Worm (Caenorhabditis elegans) whole organism, late embryonic: ENCODE data around the gene hir-1.
A peak's percentile ranks its signal among the peaks of the same experiment; 100 is the strongest.

Source experiments
- C38D4.7 ChIP-seq: fragments of 200-800 bp; sonication (Bioruptor generic); optimal IDR thresholded peaks from 2 replicates; lab custom pipeline; 2018; ENCODE audit warnings: mild to moderate bottlenecking, missing genetic modification characterization, moderate library complexity, missing compliant biosample characterization
- F13H6.1 ChIP-seq: sonication (generic microtip); optimal IDR thresholded peaks from 2 replicates; lab custom pipeline; 2016; ENCODE audit warnings: missing genetic modification characterization, missing compliant biosample characterization
- K02D7.2 ChIP-seq: sonication (generic microtip); optimal IDR thresholded peaks from 2 replicates; lab custom pipeline; 2017; ENCODE audit warnings: mild to moderate bottlenecking, missing genetic modification characterization, missing compliant biosample characterization
- K09A11.1 ChIP-seq: sonication (generic microtip); optimal IDR thresholded peaks from 2 replicates; lab custom pipeline; 2017; ENCODE audit warnings: antibody characterized with exemption, mild to moderate bottlenecking, missing genetic modification characterization, missing compliant biosample characterization; ENCODE audit not compliant: insufficient read depth
- T23F11.4 ChIP-seq: fragments of 200-800 bp; sonication (Bioruptor generic); optimal IDR thresholded peaks from 2 replicates; lab custom pipeline; 2018; ENCODE audit warnings: mild to moderate bottlenecking, missing genetic modification characterization, missing compliant biosample characterization
- Y22D7AL.16 ChIP-seq: sonication (generic microtip); optimal IDR thresholded peaks from 2 replicates; lab custom pipeline; 2016; ENCODE audit warnings: missing genetic modification characterization, missing compliant biosample characterization
- ceh-14 ChIP-seq: sonication (generic microtip); optimal IDR thresholded peaks from 2 replicates; lab custom pipeline; 2016; ENCODE audit warnings: missing genotype, missing genetic modification characterization, missing compliant biosample characterization
- ceh-19 ChIP-seq: fragments of 200-800 bp; sonication (Bioruptor generic); optimal IDR thresholded peaks from 2 replicates; lab custom pipeline; 2018; ENCODE audit warnings: mild to moderate bottlenecking, missing genetic modification characterization, missing compliant biosample characterization
- ceh-22 ChIP-seq: sonication (generic microtip); optimal IDR thresholded peaks from 2 replicates; lab custom pipeline; 2017; ENCODE audit warnings: missing biosample characterization, missing genetic modification characterization
- ceh-24 ChIP-seq: sonication (generic microtip); optimal IDR thresholded peaks from 2 replicates; lab custom pipeline; 2016; ENCODE audit warnings: mild to moderate bottlenecking, missing genetic modification characterization, missing compliant biosample characterization
- ceh-34 ChIP-seq: sonication (generic microtip); optimal IDR thresholded peaks from 2 replicates; lab custom pipeline; 2016; ENCODE audit warnings: mild to moderate bottlenecking, missing genetic modification characterization, missing compliant biosample characterization
- ceh-45 ChIP-seq: fragments of 200-800 bp; sonication (Bioruptor generic); IDR thresholded peaks from 2 replicates; pipeline ENCODE4 v1.3.6; 2022; ENCODE audit warnings: missing genetic modification reagents, missing genetic modification characterization, missing compliant biosample characterization
- ceh-48 ChIP-seq: sonication (generic microtip); optimal IDR thresholded peaks from 2 replicates; lab custom pipeline; 2016; ENCODE audit warnings: missing genetic modification characterization, inconsistent platforms, missing compliant biosample characterization
- elt-2 ChIP-seq: sonication (generic microtip); optimal IDR thresholded peaks from 2 replicates; lab custom pipeline; 2016; ENCODE audit warnings: missing genetic modification reagents, missing genetic modification characterization, missing compliant biosample characterization
- elt-4 ChIP-seq: sonication (generic microtip); optimal IDR thresholded peaks from 2 replicates; lab custom pipeline; 2016; ENCODE audit warnings: missing genetic modification characterization, missing compliant biosample characterization
- ets-4 ChIP-seq: sonication (generic microtip); optimal IDR thresholded peaks from 2 replicates; lab custom pipeline; 2016; ENCODE audit warnings: missing genetic modification characterization, missing compliant biosample characterization
- eyg-1 ChIP-seq: sonication (generic microtip); optimal IDR thresholded peaks from 2 replicates; lab custom pipeline; 2016; ENCODE audit warnings: missing genotype, missing genetic modification characterization, missing compliant biosample characterization
- fax-1 ChIP-seq: sonication (generic microtip); optimal IDR thresholded peaks from 2 replicates; lab custom pipeline; 2016; ENCODE audit warnings: missing genotype, missing genetic modification characterization, missing compliant biosample characterization
- hlh-8 ChIP-seq: sonication (generic microtip); optimal IDR thresholded peaks from 2 replicates; lab custom pipeline; 2016; ENCODE audit warnings: missing genotype, missing genetic modification characterization, missing compliant biosample characterization
- nhr-11 ChIP-seq: fragments of 150-350 bp; optimal IDR thresholded peaks from 2 replicates; lab custom pipeline; 2014; ENCODE audit warnings: missing biosample characterization, missing genetic modification characterization
- nhr-232 ChIP-seq: sonication (generic microtip); optimal IDR thresholded peaks from 2 replicates; lab custom pipeline; 2016; ENCODE audit warnings: missing genetic modification characterization, missing compliant biosample characterization
- npax-4 ChIP-seq: sonication (generic microtip); optimal IDR thresholded peaks from 2 replicates; lab custom pipeline; 2016; ENCODE audit warnings: missing genetic modification characterization, missing compliant biosample characterization
- odd-2 ChIP-seq: sonication (generic microtip); optimal IDR thresholded peaks from 2 replicates; lab custom pipeline; 2017; ENCODE audit warnings: antibody characterized with exemption, mild to moderate bottlenecking, missing genetic modification characterization, missing compliant biosample characterization
- pag-3 ChIP-seq: sonication (generic microtip); optimal IDR thresholded peaks from 2 replicates; lab custom pipeline; 2016; ENCODE audit warnings: missing compliant biosample characterization, missing genetic modification characterization, borderline replicate concordance
- pat-9 ChIP-seq: fragments of 200-800 bp; sonication (Bioruptor generic); optimal IDR thresholded peaks from 2 replicates; lab custom pipeline; 2018; ENCODE audit warnings: mild to moderate bottlenecking, missing genetic modification characterization, moderate library complexity, missing compliant biosample characterization
- pax-1 ChIP-seq: fragments of 150-350 bp; optimal IDR thresholded peaks from 2 replicates; lab custom pipeline; 2014; ENCODE audit warnings: missing biosample characterization, missing genetic modification characterization
- pha-2 ChIP-seq: sonication (generic microtip); optimal IDR thresholded peaks from 2 replicates; lab custom pipeline; 2017; ENCODE audit warnings: mild to moderate bottlenecking, missing genetic modification characterization, missing compliant biosample characterization
- pha-4 ChIP-seq: fragments of 150-350 bp; optimal IDR thresholded peaks from 2 replicates; lab custom pipeline; 2018; ENCODE audit warnings: missing biosample characterization, missing genetic modification reagents, missing genetic modification characterization
- ref-2 ChIP-seq: sonication (generic microtip); optimal IDR thresholded peaks from 2 replicates; lab custom pipeline; 2016; ENCODE audit warnings: missing genetic modification characterization, missing compliant biosample characterization
- rnt-1 ChIP-seq: sonication (generic microtip); optimal IDR thresholded peaks from 2 replicates; lab custom pipeline; 2016; ENCODE audit warnings: missing genetic modification characterization, missing compliant biosample characterization
- tbx-7 ChIP-seq: sonication (generic microtip); optimal IDR thresholded peaks from 2 replicates; lab custom pipeline; 2016; ENCODE audit warnings: missing genotype, missing genetic modification characterization, missing compliant biosample characterization
- unc-42 ChIP-seq: sonication (generic microtip); optimal IDR thresholded peaks from 2 replicates; lab custom pipeline; 2016; ENCODE audit warnings: missing genotype, missing genetic modification characterization, missing compliant biosample characterization
- unc-55 ChIP-seq: sonication (generic microtip); optimal IDR thresholded peaks from 2 replicates; lab custom pipeline; 2017; ENCODE audit warnings: missing biosample characterization, missing genetic modification reagents, missing genetic modification characterization

The hir-1 gene

DNA sequence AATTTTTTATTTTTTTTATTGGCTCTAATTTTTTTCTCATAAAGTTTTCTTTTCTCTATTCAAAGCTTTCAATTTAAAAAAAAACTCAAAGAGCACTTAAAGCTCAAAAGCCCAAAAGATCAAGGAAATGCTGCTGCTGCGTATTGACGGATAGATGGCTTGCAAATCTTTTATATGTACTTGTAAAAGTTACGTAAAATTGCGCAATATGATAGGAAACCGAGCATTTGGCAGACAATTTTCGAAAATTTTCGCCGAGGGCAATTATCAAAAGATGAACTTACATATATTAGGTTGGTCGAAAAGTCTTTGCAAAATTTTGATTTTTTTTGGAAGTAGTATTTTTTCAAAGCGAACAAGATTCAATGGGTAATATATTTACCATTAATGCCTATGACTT is 26.6 kb downstream of the hir-1 start:
- no peak for TF ChIP-seq nhr-11 (tag; lab: Kevin White, UChicago)
- TF ChIP-seq eyg-1 (tag; lab: Kevin White, UChicago): no peak
- no peak for TF ChIP-seq pha-4
- TF ChIP-seq elt-2: no peak
- no peak for TF ChIP-seq ets-4 (tag; lab: Kevin White, UChicago)
- no peak for TF ChIP-seq nhr-232 (tag; lab: Kevin White, UChicago)
- no peak for TF ChIP-seq pha-2
- no peak for TF ChIP-seq unc-55 (GFP tag; lab: Kevin White, UChicago)
- no peak for TF ChIP-seq unc-42 (tag; lab: Kevin White, UChicago)
- TF ChIP-seq K09A11.1 (tag; lab: Kevin White, UChicago): no peak
- TF ChIP-seq rnt-1 (tag; lab: Kevin White, UChicago): no peak
- TF ChIP-seq fax-1 (tag; lab: Kevin White, UChicago): no peak
- no peak for TF ChIP-seq K02D7.2 (tag; lab: Kevin White, UChicago)
- no peak for TF ChIP-seq pax-1
- no peak for TF ChIP-seq elt-4 (tag; lab: Kevin White, UChicago)

DNA sequence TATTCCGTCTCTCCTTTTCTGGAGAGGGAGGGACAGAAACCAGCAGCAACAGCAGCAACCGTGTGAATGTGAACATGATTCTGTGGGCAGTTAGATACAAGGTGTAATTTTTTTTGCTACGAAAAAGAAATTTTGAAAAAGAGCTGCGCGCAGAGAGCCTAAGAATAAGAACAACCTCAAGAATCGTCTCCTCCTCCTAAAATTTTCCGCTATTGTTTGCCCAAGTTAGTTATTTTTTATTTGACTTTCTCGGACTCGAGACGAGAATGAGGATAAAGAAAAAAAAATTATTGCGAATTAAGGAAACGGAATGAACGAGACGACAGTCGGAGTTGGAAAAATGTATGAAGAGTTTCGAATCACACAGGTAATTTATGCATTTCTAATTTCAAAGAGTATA is 36.7 kb downstream of the hir-1 start, which contains the start of gene glb-5:
glb-5 (plus strand) TSS at position 301 of the 400 bp plus-strand sequence.
- TF ChIP-seq C38D4.7 (GFP tag; lab: Kevin White, UChicago): no peak

DNA sequence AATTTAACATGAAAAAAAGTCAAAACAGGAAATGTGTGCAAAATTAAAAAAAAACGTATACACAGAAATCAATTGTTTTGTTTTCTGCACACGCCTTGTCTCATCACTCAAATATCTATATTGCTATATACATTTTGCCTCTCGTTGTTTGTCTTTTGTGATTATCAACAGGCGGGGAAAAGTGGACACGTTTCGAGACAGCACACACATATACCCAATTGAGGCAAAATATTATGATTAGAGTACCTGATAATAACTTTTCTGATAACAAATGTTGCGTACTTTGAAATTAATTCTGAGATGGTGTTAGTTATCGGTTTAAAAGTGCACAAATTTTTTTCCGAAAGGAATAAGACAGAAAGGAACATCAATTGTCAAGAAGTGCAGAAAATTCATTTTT is 37.9 kb downstream of the hir-1 start:
- TF ChIP-seq elt-2 (peak; percentile 91), ceh-45 (GFP tag; lab: Robert Waterston, UW) (no peak)

DNA sequence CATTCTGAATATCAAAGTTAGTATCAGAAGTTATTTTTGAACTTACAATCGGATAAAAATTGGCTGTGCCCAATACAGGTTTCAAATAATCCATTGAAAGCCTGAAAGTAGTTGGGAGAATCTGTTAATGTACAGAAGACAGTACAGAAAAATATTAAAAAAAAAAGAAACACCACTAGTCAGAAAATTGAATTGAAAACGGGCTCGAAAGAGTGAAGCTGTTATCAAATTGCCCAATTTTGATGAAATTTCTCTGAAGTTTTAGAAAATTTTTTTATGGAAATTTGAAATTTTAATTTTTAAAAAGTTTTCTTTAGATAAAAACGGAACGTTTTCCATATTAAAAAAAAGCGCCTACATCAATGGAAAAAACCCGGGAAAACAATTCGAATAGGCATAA is 45.2 kb downstream of the hir-1 start, which contains the start of gene C18C4.7:
C18C4.7 (minus strand) TSS at position 101 of the 400 bp plus-strand sequence.
- TF ChIP-seq npax-4: no peak
- no peak for TF ChIP-seq pag-3 (tag; lab: Kevin White, UChicago)
- TF ChIP-seq eyg-1 (tag; lab: Kevin White, UChicago): no peak
- no peak for TF ChIP-seq F13H6.1 (tag; lab: Kevin White, UChicago)
- no peak for TF ChIP-seq pax-1
- TF ChIP-seq ceh-48: no peak
- TF ChIP-seq ceh-34 (tag; lab: Kevin White, UChicago): no peak
- TF ChIP-seq T23F11.4 (GFP tag; lab: Kevin White, UChicago): no peak
- no peak for TF ChIP-seq ceh-19
- no peak for TF ChIP-seq ref-2 (tag; lab: Kevin White, UChicago)
- no peak for TF ChIP-seq tbx-7
- no peak for TF ChIP-seq nhr-232 (tag; lab: Kevin White, UChicago)
- no peak for TF ChIP-seq pha-2
- no peak for TF ChIP-seq ceh-45 (GFP tag; lab: Robert Waterston, UW)
- TF ChIP-seq odd-2 (tag; lab: Kevin White, UChicago): no peak

DNA sequence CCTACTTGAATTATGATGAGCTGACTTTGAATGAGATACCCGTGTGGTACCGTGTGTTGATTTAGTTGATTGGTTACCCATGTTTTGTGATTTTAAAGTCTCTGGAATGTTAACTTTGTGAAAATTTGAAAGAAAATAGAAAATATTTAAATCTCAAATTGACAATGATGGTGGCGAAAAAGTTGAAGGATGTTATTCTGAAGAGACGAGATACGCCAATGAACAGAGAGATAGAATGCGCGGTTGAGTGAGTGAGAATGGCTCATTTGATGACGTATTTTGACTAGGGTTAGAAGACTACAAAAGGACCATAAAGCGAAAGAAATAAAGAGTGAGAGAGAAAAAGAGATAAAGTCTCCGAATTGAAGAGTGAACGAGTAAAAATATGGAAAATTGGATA is 48.5 kb downstream of the hir-1 start, which contains the start of gene glb-6:
glb-6 (minus strand) TSS at position 101 of the 400 bp plus-strand sequence.
- no peak for TF ChIP-seq hlh-8 (tag; lab: Kevin White, UChicago)
- TF ChIP-seq ceh-19: no peak
- TF ChIP-seq nhr-232 (tag; lab: Kevin White, UChicago): no peak
- TF ChIP-seq pat-9 (tag; lab: Kevin White, UChicago): no peak
- TF ChIP-seq Y22D7AL.16 (tag; lab: Kevin White, UChicago): no peak
- no peak for TF ChIP-seq K09A11.1 (tag; lab: Kevin White, UChicago)
- no peak for TF ChIP-seq pha-2
- no peak for TF ChIP-seq ceh-24 (tag; lab: Kevin White, UChicago)
- no peak for TF ChIP-seq ceh-22
- no peak for TF ChIP-seq pag-3 (tag; lab: Kevin White, UChicago)

DNA sequence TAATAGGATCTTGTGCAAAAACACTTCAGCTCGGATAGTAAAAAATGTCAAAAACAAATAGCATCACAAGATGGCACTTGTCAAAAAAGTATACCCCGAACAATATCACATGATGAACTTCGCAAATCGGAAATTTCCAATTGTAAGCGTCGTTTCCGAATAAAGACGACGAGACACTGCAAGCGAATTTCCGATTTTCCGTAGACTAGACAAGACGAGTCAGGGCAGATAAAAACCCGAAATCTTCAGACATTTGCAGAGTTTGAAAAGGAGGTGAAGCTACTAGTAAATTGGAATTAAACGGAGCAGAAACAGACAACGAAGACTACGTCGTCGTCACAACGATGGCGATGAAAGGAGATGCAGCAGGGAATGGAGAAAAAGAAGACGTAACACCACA is 49.8 kb downstream of the hir-1 start:
- TF ChIP-seq unc-42 (tag; lab: Kevin White, UChicago) (peak; percentile 37), ceh-14 (tag; lab: Kevin White, UChicago) (no peak)
